Worm (Caenorhabditis elegans) whole organism, L2 larva: ENCODE measurements around the gene fbxl-3.
A peak's percentile ranks its signal among the peaks of the same experiment; 100 is the strongest.

Experiments used
- C34F6.9 ChIP-seq: fragments of 150-350 bp; optimal IDR thresholded peaks from 2 replicates; lab custom pipeline; 2014; ENCODE audit warnings: missing biosample characterization, missing genetic modification characterization
- F13H6.1 ChIP-seq: sonication (generic microtip); optimal IDR thresholded peaks from 2 replicates; lab custom pipeline; 2016; ENCODE audit warnings: missing genetic modification characterization, missing compliant biosample characterization
- R02D3.7 ChIP-seq: fragments of 150-350 bp; optimal IDR thresholded peaks from 2 replicates; lab custom pipeline; 2014; ENCODE audit warnings: missing biosample characterization, missing genetic modification characterization
- Y55F3AM.14 ChIP-seq: fragments of 200-800 bp; sonication (Bioruptor generic); optimal IDR thresholded peaks from 2 replicates; lab custom pipeline; 2018; ENCODE audit warnings: mild to moderate bottlenecking, missing genetic modification characterization, missing compliant biosample characterization
- ZK546.5 ChIP-seq: sonication (generic microtip); optimal IDR thresholded peaks from 2 replicates; lab custom pipeline; 2017; ENCODE audit warnings: missing biosample characterization, missing genetic modification characterization
- alr-1 ChIP-seq: fragments of 150-350 bp; optimal IDR thresholded peaks from 2 replicates; lab custom pipeline; 2014; ENCODE audit warnings: missing biosample characterization, missing genetic modification characterization
- aly-2 ChIP-seq: fragments of 150-350 bp; optimal IDR thresholded peaks from 2 replicates; lab custom pipeline; 2014; ENCODE audit warnings: missing biosample characterization, missing genetic modification characterization
- ama-1 ChIP-seq: fragments of 150-350 bp; optimal IDR thresholded peaks from 2 replicates; lab custom pipeline; 2018; ENCODE audit warnings: inconsistent platforms
- blmp-1 ChIP-seq: sonication (generic microtip); optimal IDR thresholded peaks from 2 replicates; lab custom pipeline; 2017; ENCODE audit warnings: missing genetic modification characterization, mild to moderate bottlenecking, missing compliant biosample characterization, antibody characterized with exemption, moderate library complexity; ENCODE audit not compliant: insufficient read depth
- ceh-16 ChIP-seq: fragments of 150-350 bp; optimal IDR thresholded peaks from 2 replicates; lab custom pipeline; 2014; ENCODE audit warnings: missing biosample characterization, missing genetic modification characterization
- ceh-82 ChIP-seq: fragments of 150-350 bp; optimal IDR thresholded peaks from 2 replicates; lab custom pipeline; 2014; ENCODE audit warnings: missing biosample characterization, missing genetic modification characterization
- crh-2 ChIP-seq: sonication (generic microtip); optimal IDR thresholded peaks from 2 replicates; lab custom pipeline; 2017; ENCODE audit warnings: missing biosample characterization, missing genetic modification characterization
- dmd-4 ChIP-seq: sonication (generic microtip); optimal IDR thresholded peaks from 2 replicates; lab custom pipeline; 2017; ENCODE audit warnings: missing biosample characterization, missing genetic modification characterization
- egl-27 ChIP-seq: sonication (generic microtip); optimal IDR thresholded peaks from 3 replicates; lab custom pipeline; 2017; ENCODE audit warnings: missing biosample characterization, missing genetic modification reagents, missing genetic modification characterization
- elt-1 ChIP-seq: fragments of 150-350 bp; optimal IDR thresholded peaks from 2 replicates; lab custom pipeline; 2014; ENCODE audit warnings: missing biosample characterization, missing genetic modification characterization
- elt-3 ChIP-seq: sonication (generic microtip); optimal IDR thresholded peaks from 2 replicates; lab custom pipeline; 2017; ENCODE audit warnings: missing biosample characterization, missing genetic modification characterization
- fos-1 ChIP-seq: fragments of 150-350 bp; optimal IDR thresholded peaks from 2 replicates; lab custom pipeline; 2014; ENCODE audit warnings: missing biosample characterization, missing genetic modification characterization
- gmeb-1 ChIP-seq: fragments of 150-350 bp; optimal IDR thresholded peaks from 2 replicates; lab custom pipeline; 2014; ENCODE audit warnings: missing biosample characterization, missing genetic modification characterization
- lin-11 ChIP-seq: fragments of 150-350 bp; sonication (generic microtip); optimal IDR thresholded peaks from 2 replicates; lab custom pipeline; 2014; ENCODE audit warnings: missing biosample characterization, missing genetic modification characterization, inconsistent platforms, mixed read lengths
- lin-13 ChIP-seq: fragments of 150-350 bp; optimal IDR thresholded peaks from 2 replicates; lab custom pipeline; 2014; ENCODE audit warnings: missing biosample characterization, missing genetic modification reagents, missing genetic modification characterization
- lin-39 ChIP-seq: fragments of 150-350 bp; optimal IDR thresholded peaks from 2 replicates; lab custom pipeline; 2014; ENCODE audit warnings: missing biosample characterization, missing genetic modification reagents, missing genetic modification characterization
- lsy-2 ChIP-seq, 2 experiments: fragments of 150-350 bp in 1 of 2; sonication (generic microtip) in 1 of 2; optimal IDR thresholded peaks; 2 replicates each; lab custom pipeline; 2014 to 2017; ENCODE audit warnings: missing biosample characterization in 2 of 2, missing genetic modification characterization in 2 of 2
- mab-5 ChIP-seq: fragments of 150-350 bp; optimal IDR thresholded peaks from 2 replicates; lab custom pipeline; 2014; ENCODE audit warnings: missing biosample characterization, missing genetic modification characterization
- mbf-1 ChIP-seq: sonication (generic microtip); optimal IDR thresholded peaks from 2 replicates; lab custom pipeline; 2017; ENCODE audit warnings: missing biosample characterization, missing genetic modification characterization
- mdl-1 ChIP-seq, 2 experiments: fragments of 150-350 bp in 1 of 2; sonication (generic microtip) in 1 of 2; optimal IDR thresholded peaks; 2 replicates each; lab custom pipeline; 2017; ENCODE audit warnings: missing biosample characterization in 2 of 2, missing genetic modification characterization in 2 of 2
- nhr-10 ChIP-seq: sonication (generic microtip); optimal IDR thresholded peaks from 2 replicates; lab custom pipeline; 2017; ENCODE audit warnings: missing biosample characterization, missing genetic modification characterization
- nhr-11 ChIP-seq: fragments of 150-350 bp; optimal IDR thresholded peaks from 2 replicates; lab custom pipeline; 2014; ENCODE audit warnings: missing biosample characterization, missing genetic modification characterization
- nhr-12 ChIP-seq: fragments of 150-350 bp; optimal IDR thresholded peaks from 2 replicates; lab custom pipeline; 2014; ENCODE audit warnings: missing biosample characterization, missing genetic modification characterization
- nhr-129 ChIP-seq: fragments of 150-350 bp; optimal IDR thresholded peaks from 2 replicates; lab custom pipeline; 2014; ENCODE audit warnings: missing biosample characterization, missing genetic modification characterization
- nhr-21 ChIP-seq: fragments of 150-350 bp; optimal IDR thresholded peaks from 2 replicates; lab custom pipeline; 2014; ENCODE audit warnings: missing biosample characterization, missing genetic modification characterization
- nhr-23 ChIP-seq: fragments of 150-350 bp; optimal IDR thresholded peaks from 2 replicates; lab custom pipeline; 2014; ENCODE audit warnings: missing biosample characterization, missing genetic modification reagents, missing genetic modification characterization
- nhr-237 ChIP-seq: fragments of 150-350 bp; optimal IDR thresholded peaks from 2 replicates; lab custom pipeline; 2014; ENCODE audit warnings: missing biosample characterization, missing genetic modification characterization
- nhr-25 ChIP-seq: fragments of 150-350 bp; sonication (generic microtip); optimal IDR thresholded peaks from 3 replicates; lab custom pipeline; 2014; ENCODE audit warnings: missing biosample characterization, missing genetic modification characterization
- nhr-6 ChIP-seq: fragments of 150-350 bp; optimal IDR thresholded peaks from 2 replicates; lab custom pipeline; 2014; ENCODE audit warnings: missing biosample characterization, missing genetic modification characterization
- nhr-77 ChIP-seq: fragments of 150-350 bp; optimal IDR thresholded peaks from 2 replicates; lab custom pipeline; 2014; ENCODE audit warnings: missing biosample characterization, missing genetic modification characterization
- peb-1 ChIP-seq: fragments of 150-350 bp; optimal IDR thresholded peaks from 2 replicates; lab custom pipeline; 2014; ENCODE audit warnings: missing biosample characterization, missing genetic modification characterization
- sem-4 ChIP-seq: fragments of 150-350 bp; optimal IDR thresholded peaks from 2 replicates; lab custom pipeline; 2014; ENCODE audit warnings: missing biosample characterization, missing genetic modification reagents, missing genetic modification characterization
- skn-1 ChIP-seq: sonication (generic microtip); optimal IDR thresholded peaks from 2 replicates; lab custom pipeline; 2017; ENCODE audit warnings: missing biosample characterization, missing genetic modification characterization
- sma-3 ChIP-seq: sonication (generic microtip); optimal IDR thresholded peaks from 2 replicates; lab custom pipeline; 2016; ENCODE audit warnings: missing genetic modification reagents, missing genetic modification characterization, missing compliant biosample characterization
- sma-9 ChIP-seq, 2 experiments: fragments of 150-350 bp in 1 of 2; sonication (generic microtip) in 1 of 2; optimal IDR thresholded peaks; 2 replicates each; lab custom pipeline; 2014 to 2016; ENCODE audit warnings: missing genetic modification characterization in 2 of 2, mild to moderate bottlenecking in 1 of 2, missing biosample characterization in 1 of 2, missing compliant biosample characterization in 1 of 2, missing genetic modification reagents in 1 of 2, moderate library complexity in 1 of 2
- snpc-4 ChIP-seq: fragments of 150-350 bp; optimal IDR thresholded peaks from 2 replicates; lab custom pipeline; 2014; ENCODE audit warnings: missing biosample characterization, missing genetic modification characterization
- unc-39 ChIP-seq: fragments of 150-350 bp; optimal IDR thresholded peaks from 2 replicates; lab custom pipeline; 2014; ENCODE audit warnings: missing biosample characterization, missing genetic modification characterization
- unc-55 ChIP-seq: fragments of 150-350 bp; sonication (generic microtip); optimal IDR thresholded peaks from 3 replicates; lab custom pipeline; 2014; ENCODE audit warnings: missing biosample characterization, missing genetic modification reagents, missing genetic modification characterization
- unc-62 ChIP-seq: fragments of 150-350 bp; optimal IDR thresholded peaks from 2 replicates; lab custom pipeline; 2014; ENCODE audit warnings: missing biosample characterization, missing genetic modification reagents, missing genetic modification characterization
- zag-1 ChIP-seq: fragments of 150-350 bp; optimal IDR thresholded peaks from 2 replicates; lab custom pipeline; 2014; ENCODE audit warnings: missing biosample characterization, missing genetic modification characterization
- ztf-1 ChIP-seq: fragments of 200-800 bp; sonication (Bioruptor generic); conservative IDR thresholded peaks from 2 replicates; pipeline ENCODE4 v1.3.6; 2022; ENCODE audit warnings: missing genetic modification characterization, missing compliant biosample characterization
- ztf-11 ChIP-seq: sonication (generic microtip); optimal IDR thresholded peaks from 2 replicates; lab custom pipeline; 2017; ENCODE audit warnings: missing biosample characterization, missing genetic modification characterization
- ztf-4 ChIP-seq: fragments of 150-350 bp; optimal IDR thresholded peaks from 2 replicates; lab custom pipeline; 2014; ENCODE audit warnings: missing biosample characterization, missing genetic modification characterization

The fbxl-3 gene

ce11 chrII:5359252-5359651 is 39.5 kb downstream of the fbxl-3 start, which contains the start of gene sec-6:
Gene sec-6 (plus strand): TSS chrII:5359552.
- TF ChIP-seq ztf-4 (tag; lab: Kevin White, UChicago) = no peak
- no peak for TF ChIP-seq sma-9 (GFP tag; optimal IDR thresholded peaks at IDR 0.05; lab: Kevin White, UChicago)
- TF ChIP-seq sma-9 (tag; optimal IDR thresholded peaks at IDR 0.05; lab: Kevin White, UChicago) = no peak

DNA sequence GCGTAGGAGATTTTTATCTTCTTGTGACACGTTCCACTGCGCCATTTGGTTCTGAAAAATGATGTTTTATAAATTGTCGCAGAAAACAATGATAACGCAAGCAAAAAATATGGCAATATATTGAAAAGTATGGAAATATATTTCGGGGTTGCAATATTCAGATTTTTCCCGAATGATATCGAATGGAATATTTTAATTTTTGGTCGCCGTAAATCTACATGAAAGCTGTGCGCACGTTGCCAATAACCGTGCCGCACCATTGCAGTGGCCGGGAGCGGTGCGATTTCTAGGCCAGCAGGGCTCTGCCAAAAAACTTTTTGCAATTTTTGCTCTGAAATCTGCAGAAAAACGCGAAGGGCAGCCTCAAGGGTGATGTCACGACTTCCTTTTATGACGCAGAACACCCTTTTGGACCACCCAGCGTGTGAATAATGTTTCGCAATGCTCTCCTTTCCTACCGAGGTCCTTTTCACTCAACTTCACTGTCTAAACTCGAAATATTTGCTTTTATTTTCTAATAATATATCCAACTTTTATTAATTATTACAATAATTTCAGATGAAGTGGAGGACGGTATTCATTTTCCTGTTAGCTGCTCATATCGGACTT is 40.5 kb downstream of the fbxl-3 start, which contains the start of the genes F09E5.11 and bmy-1:
TSS of gene F09E5.11 (minus strand) at position 51 of the 609 bp plus-strand sequence.
TSS of gene bmy-1 (plus strand) at position 559 of the 609 bp plus-strand sequence.
- TF ChIP-seq C34F6.9 (tag; lab: Kevin White, UChicago) = peak; percentile 84
- peak; percentile 10 for TF ChIP-seq blmp-1 (tag; lab: Kevin White, UChicago)
- peak; percentile 81 for TF ChIP-seq crh-2 (tag; lab: Kevin White, UChicago)
- TF ChIP-seq nhr-10 = no peak
- no peak for TF ChIP-seq nhr-12
- TF ChIP-seq alr-1 (tag; lab: Kevin White, UChicago) = no peak
- peak in 1 of 2 experiments; percentile 51 for TF ChIP-seq mdl-1 (tag; optimal IDR thresholded peaks at IDR 0.05; lab: Kevin White, UChicago)
- no peak for TF ChIP-seq unc-39
- TF ChIP-seq skn-1 (tag; lab: Kevin White, UChicago) = peak; percentile 41
- TF ChIP-seq sem-4 (tag; lab: Kevin White, UChicago) = peak; percentile 76
- no peak for TF ChIP-seq lin-39 (tag; lab: Kevin White, UChicago)
- peak; percentile 83 for TF ChIP-seq F13H6.1 (tag; lab: Kevin White, UChicago)
- TF ChIP-seq egl-27 (tag; lab: Kevin White, UChicago) = no peak
- TF ChIP-seq peb-1 (tag; lab: Kevin White, UChicago) = no peak
- TF ChIP-seq nhr-23 (tag; lab: Kevin White, UChicago) = no peak
- peak; percentile 89 for TF ChIP-seq lin-11 (tag; lab: Kevin White, UChicago)
- peak; percentile 72 for TF ChIP-seq zag-1 (tag; lab: Kevin White, UChicago)
- TF ChIP-seq sma-3 (GFP tag; lab: Kevin White, UChicago) = peak; percentile 83
- peak; percentile 53 for TF ChIP-seq nhr-25 (tag; lab: Kevin White, UChicago)
- no peak for TF ChIP-seq nhr-6 (tag; lab: Kevin White, UChicago)
- no peak for TF ChIP-seq ztf-11 (tag; lab: Kevin White, UChicago)
- no peak for TF ChIP-seq nhr-11 (tag; lab: Kevin White, UChicago)
- TF ChIP-seq gmeb-1 (tag; lab: Kevin White, UChicago) = peak; percentile 83
- TF ChIP-seq nhr-129 = peak; percentile 80
- TF ChIP-seq elt-3 (tag; lab: Kevin White, UChicago) = no peak
- TF ChIP-seq unc-62 = no peak
- no peak for TF ChIP-seq aly-2 (tag; lab: Kevin White, UChicago)
- peak; percentile 63 for TF ChIP-seq ztf-4 (tag; lab: Kevin White, UChicago)
- no peak for TF ChIP-seq ztf-1 (GFP tag; lab: Robert Waterston, UW)
- peak; percentile 54 for TF ChIP-seq snpc-4
- TF ChIP-seq elt-1 (tag; lab: Kevin White, UChicago) = no peak
- peak; percentile 19 for TF ChIP-seq ceh-16 (tag; lab: Kevin White, UChicago)
- TF ChIP-seq nhr-237 = peak; percentile 52
- TF ChIP-seq ceh-82 (tag; lab: Kevin White, UChicago) = peak; percentile 43
- peak; percentile 79 for TF ChIP-seq sma-9 (GFP tag; optimal IDR thresholded peaks at IDR 0.05; lab: Kevin White, UChicago)
- no peak for TF ChIP-seq sma-9 (tag; optimal IDR thresholded peaks at IDR 0.05; lab: Kevin White, UChicago)
- peak; percentile 29 for TF ChIP-seq ZK546.5 (tag; lab: Kevin White, UChicago)
- no peak for TF ChIP-seq mbf-1 (tag; lab: Kevin White, UChicago)
- no peak for TF ChIP-seq dmd-4 (tag; lab: Kevin White, UChicago)
- peak; percentile 56 for TF ChIP-seq fos-1 (tag; lab: Kevin White, UChicago)
- TF ChIP-seq mab-5 (tag; lab: Kevin White, UChicago) = peak; percentile 56
- no peak for TF ChIP-seq ama-1 (lab: Kevin White, UChicago)
- peak; percentile 64 for TF ChIP-seq nhr-21
- TF ChIP-seq R02D3.7 = peak; percentile 87
- no peak for TF ChIP-seq nhr-77 (tag; lab: Kevin White, UChicago)
- TF ChIP-seq lin-13 (GFP tag; lab: Kevin White, UChicago) = peak; percentile 86
- TF ChIP-seq lsy-2 (tag; optimal IDR thresholded peaks at IDR 0.05; lab: Kevin White, UChicago) = peak; percentile 59 to 85
- TF ChIP-seq Y55F3AM.14 (GFP tag; lab: Kevin White, UChicago) = peak; percentile 61
- TF ChIP-seq unc-55 = peak; percentile 94
